Worm (Caenorhabditis elegans) whole organism, L2 larva: ENCODE measurements around the gene hrpa-2.
A peak's percentile ranks its signal among the peaks of the same experiment; 100 is the strongest.

Source experiments
- F13H6.1 ChIP-seq: sonication (generic microtip); optimal IDR thresholded peaks from 2 replicates; lab custom pipeline; 2016; ENCODE audit warnings: missing genetic modification characterization, missing compliant biosample characterization
- Y55F3AM.14 ChIP-seq: fragments of 200-800 bp; sonication (Bioruptor generic); optimal IDR thresholded peaks from 2 replicates; lab custom pipeline; 2018; ENCODE audit warnings: mild to moderate bottlenecking, missing genetic modification characterization, missing compliant biosample characterization
- ZK546.5 ChIP-seq: sonication (generic microtip); optimal IDR thresholded peaks from 2 replicates; lab custom pipeline; 2017; ENCODE audit warnings: missing biosample characterization, missing genetic modification characterization
- aly-2 ChIP-seq: fragments of 150-350 bp; optimal IDR thresholded peaks from 2 replicates; lab custom pipeline; 2014; ENCODE audit warnings: missing biosample characterization, missing genetic modification characterization
- ama-1 ChIP-seq: fragments of 150-350 bp; optimal IDR thresholded peaks from 2 replicates; lab custom pipeline; 2018; ENCODE audit warnings: inconsistent platforms
- ceh-16 ChIP-seq: fragments of 150-350 bp; optimal IDR thresholded peaks from 2 replicates; lab custom pipeline; 2014; ENCODE audit warnings: missing biosample characterization, missing genetic modification characterization
- crh-2 ChIP-seq: sonication (generic microtip); optimal IDR thresholded peaks from 2 replicates; lab custom pipeline; 2017; ENCODE audit warnings: missing biosample characterization, missing genetic modification characterization
- elt-3 ChIP-seq: sonication (generic microtip); optimal IDR thresholded peaks from 2 replicates; lab custom pipeline; 2017; ENCODE audit warnings: missing biosample characterization, missing genetic modification characterization
- fos-1 ChIP-seq: fragments of 150-350 bp; optimal IDR thresholded peaks from 2 replicates; lab custom pipeline; 2014; ENCODE audit warnings: missing biosample characterization, missing genetic modification characterization
- lin-11 ChIP-seq: fragments of 150-350 bp; sonication (generic microtip); optimal IDR thresholded peaks from 2 replicates; lab custom pipeline; 2014; ENCODE audit warnings: missing biosample characterization, missing genetic modification characterization, inconsistent platforms, mixed read lengths
- lin-13 ChIP-seq: fragments of 150-350 bp; optimal IDR thresholded peaks from 2 replicates; lab custom pipeline; 2014; ENCODE audit warnings: missing biosample characterization, missing genetic modification reagents, missing genetic modification characterization
- lin-39 ChIP-seq: fragments of 150-350 bp; optimal IDR thresholded peaks from 2 replicates; lab custom pipeline; 2014; ENCODE audit warnings: missing biosample characterization, missing genetic modification reagents, missing genetic modification characterization
- lsy-2 ChIP-seq, 2 experiments: fragments of 150-350 bp in 1 of 2; sonication (generic microtip) in 1 of 2; optimal IDR thresholded peaks; 2 replicates each; lab custom pipeline; 2014 to 2017; ENCODE audit warnings: missing biosample characterization in 2 of 2, missing genetic modification characterization in 2 of 2
- mab-5 ChIP-seq: fragments of 150-350 bp; optimal IDR thresholded peaks from 2 replicates; lab custom pipeline; 2014; ENCODE audit warnings: missing biosample characterization, missing genetic modification characterization
- mdl-1 ChIP-seq, 2 experiments: fragments of 150-350 bp in 1 of 2; sonication (generic microtip) in 1 of 2; optimal IDR thresholded peaks; 2 replicates each; lab custom pipeline; 2017; ENCODE audit warnings: missing biosample characterization in 2 of 2, missing genetic modification characterization in 2 of 2
- nhr-10 ChIP-seq: sonication (generic microtip); optimal IDR thresholded peaks from 2 replicates; lab custom pipeline; 2017; ENCODE audit warnings: missing biosample characterization, missing genetic modification characterization
- nhr-11 ChIP-seq: fragments of 150-350 bp; optimal IDR thresholded peaks from 2 replicates; lab custom pipeline; 2014; ENCODE audit warnings: missing biosample characterization, missing genetic modification characterization
- nhr-12 ChIP-seq: fragments of 150-350 bp; optimal IDR thresholded peaks from 2 replicates; lab custom pipeline; 2014; ENCODE audit warnings: missing biosample characterization, missing genetic modification characterization
- nhr-21 ChIP-seq: fragments of 150-350 bp; optimal IDR thresholded peaks from 2 replicates; lab custom pipeline; 2014; ENCODE audit warnings: missing biosample characterization, missing genetic modification characterization
- nhr-23 ChIP-seq: fragments of 150-350 bp; optimal IDR thresholded peaks from 2 replicates; lab custom pipeline; 2014; ENCODE audit warnings: missing biosample characterization, missing genetic modification reagents, missing genetic modification characterization
- nhr-237 ChIP-seq: fragments of 150-350 bp; optimal IDR thresholded peaks from 2 replicates; lab custom pipeline; 2014; ENCODE audit warnings: missing biosample characterization, missing genetic modification characterization
- nhr-6 ChIP-seq: fragments of 150-350 bp; optimal IDR thresholded peaks from 2 replicates; lab custom pipeline; 2014; ENCODE audit warnings: missing biosample characterization, missing genetic modification characterization
- nhr-77 ChIP-seq: fragments of 150-350 bp; optimal IDR thresholded peaks from 2 replicates; lab custom pipeline; 2014; ENCODE audit warnings: missing biosample characterization, missing genetic modification characterization
- peb-1 ChIP-seq: fragments of 150-350 bp; optimal IDR thresholded peaks from 2 replicates; lab custom pipeline; 2014; ENCODE audit warnings: missing biosample characterization, missing genetic modification characterization
- skn-1 ChIP-seq: sonication (generic microtip); optimal IDR thresholded peaks from 2 replicates; lab custom pipeline; 2017; ENCODE audit warnings: missing biosample characterization, missing genetic modification characterization
- sma-3 ChIP-seq: sonication (generic microtip); optimal IDR thresholded peaks from 2 replicates; lab custom pipeline; 2016; ENCODE audit warnings: missing genetic modification reagents, missing genetic modification characterization, missing compliant biosample characterization
- sma-9 ChIP-seq, 2 experiments: fragments of 150-350 bp in 1 of 2; sonication (generic microtip) in 1 of 2; optimal IDR thresholded peaks; 2 replicates each; lab custom pipeline; 2014 to 2016; ENCODE audit warnings: missing genetic modification characterization in 2 of 2, mild to moderate bottlenecking in 1 of 2, missing biosample characterization in 1 of 2, missing compliant biosample characterization in 1 of 2, missing genetic modification reagents in 1 of 2, moderate library complexity in 1 of 2
- unc-62 ChIP-seq: fragments of 150-350 bp; optimal IDR thresholded peaks from 2 replicates; lab custom pipeline; 2014; ENCODE audit warnings: missing biosample characterization, missing genetic modification reagents, missing genetic modification characterization
- zag-1 ChIP-seq: fragments of 150-350 bp; optimal IDR thresholded peaks from 2 replicates; lab custom pipeline; 2014; ENCODE audit warnings: missing biosample characterization, missing genetic modification characterization
- ztf-11 ChIP-seq: sonication (generic microtip); optimal IDR thresholded peaks from 2 replicates; lab custom pipeline; 2017; ENCODE audit warnings: missing biosample characterization, missing genetic modification characterization
- ztf-4 ChIP-seq: fragments of 150-350 bp; optimal IDR thresholded peaks from 2 replicates; lab custom pipeline; 2014; ENCODE audit warnings: missing biosample characterization, missing genetic modification characterization

hrpa-2 gene

ce11 chrX:5248754-5249153 is 32.6 kb downstream of the hrpa-2 start:
- TF ChIP-seq crh-2 (tag; lab: Kevin White, UChicago) (no peak), nhr-237 (tag; lab: Kevin White, UChicago) (no peak), sma-9 (GFP tag; optimal IDR thresholded peaks at IDR 0.05; lab: Kevin White, UChicago) (no peak), sma-9 (tag; optimal IDR thresholded peaks at IDR 0.05; lab: Kevin White, UChicago) (no peak), ztf-4 (tag; lab: Kevin White, UChicago) (no peak), ceh-16 (tag; lab: Kevin White, UChicago) (no peak), nhr-6 (tag; lab: Kevin White, UChicago) (no peak), nhr-12 (tag; lab: Kevin White, UChicago) (no peak), ZK546.5 (tag; lab: Kevin White, UChicago) (no peak), nhr-21 (tag; lab: Kevin White, UChicago) (no peak), lin-13 (no peak), peb-1 (tag; lab: Kevin White, UChicago) (no peak)

ce11 chrX:5249603-5250002 is 33.4 kb downstream of the hrpa-2 start, which contains the start of gene Y34B4A.10:
TSS of gene Y34B4A.10 (plus strand) at chrX:5249903.
- no peak for TF ChIP-seq sma-3 (GFP tag; lab: Kevin White, UChicago)
- TF ChIP-seq nhr-6 (tag; lab: Kevin White, UChicago): no peak
- no peak for TF ChIP-seq nhr-237 (tag; lab: Kevin White, UChicago)
- no peak for TF ChIP-seq aly-2
- TF ChIP-seq elt-3 (tag; lab: Kevin White, UChicago): no peak
- no peak for TF ChIP-seq ama-1 (lab: Kevin White, UChicago)
- no peak for TF ChIP-seq nhr-23 (tag; lab: Kevin White, UChicago)
- no peak for TF ChIP-seq nhr-11 (tag; lab: Kevin White, UChicago)
- no peak for TF ChIP-seq lin-11
- TF ChIP-seq mdl-1 (tag; optimal IDR thresholded peaks at IDR 0.05; lab: Kevin White, UChicago): no peak
- TF ChIP-seq ztf-4 (tag; lab: Kevin White, UChicago): no peak

- peak; percentile 56 for TF ChIP-seq crh-2 (tag; lab: Kevin White, UChicago)
- no peak for TF ChIP-seq nhr-10 (tag; lab: Kevin White, UChicago)
- TF ChIP-seq nhr-237 (tag; lab: Kevin White, UChicago): no peak
- peak; percentile 67 for TF ChIP-seq fos-1 (tag; lab: Kevin White, UChicago)
- TF ChIP-seq F13H6.1 (tag; lab: Kevin White, UChicago): no peak
- peak; percentile 28 for TF ChIP-seq skn-1 (tag; lab: Kevin White, UChicago)
- no peak for TF ChIP-seq nhr-21 (tag; lab: Kevin White, UChicago)
Observed at ce11 chrX:5252798-5253197, 36.6 kb downstream of the hrpa-2 start, which contains the start of gene nspg-14. TSS of gene nspg-14 (plus strand) at chrX:5253047.

ce11 chrX:5254894-5255293 is 38.7 kb downstream of the hrpa-2 start, which contains the start of gene nspg-13:
TSS of gene nspg-13 (plus strand) at chrX:5255194.
- TF ChIP-seq skn-1 (tag; lab: Kevin White, UChicago) (no peak), lin-39 (tag; lab: Kevin White, UChicago) (no peak), F13H6.1 (tag; lab: Kevin White, UChicago) (no peak), ZK546.5 (tag; lab: Kevin White, UChicago) (no peak), lsy-2 (tag; optimal IDR thresholded peaks at IDR 0.05; lab: Kevin White, UChicago) (no peak), nhr-23 (tag; lab: Kevin White, UChicago) (no peak), elt-3 (tag; lab: Kevin White, UChicago) (no peak), nhr-6 (tag; lab: Kevin White, UChicago) (no peak)

- TF ChIP-seq skn-1 (tag; lab: Kevin White, UChicago) (no peak), fos-1 (tag; lab: Kevin White, UChicago) (peak; percentile 51)
Observed at ce11 chrX:5255320-5255719, 39.2 kb downstream of the hrpa-2 start.

ce11 chrX:5256999-5257398 is 40.8 kb downstream of the hrpa-2 start, which contains the start of gene nspg-12:
TSS of gene nspg-12 (plus strand) at chrX:5257299.
- TF ChIP-seq nhr-77 (tag; lab: Kevin White, UChicago): no peak
- no peak for TF ChIP-seq nhr-23 (tag; lab: Kevin White, UChicago)
- TF ChIP-seq mdl-1 (tag; optimal IDR thresholded peaks at IDR 0.05; lab: Kevin White, UChicago): no peak
- no peak for TF ChIP-seq mab-5 (tag; lab: Kevin White, UChicago)
- TF ChIP-seq zag-1: no peak
- TF ChIP-seq ztf-11 (tag; lab: Kevin White, UChicago): no peak
- TF ChIP-seq nhr-21 (tag; lab: Kevin White, UChicago): no peak
- no peak for TF ChIP-seq nhr-11 (tag; lab: Kevin White, UChicago)
- no peak for TF ChIP-seq unc-62 (GFP tag; lab: Kevin White, UChicago)
- no peak for TF ChIP-seq Y55F3AM.14 (GFP tag; lab: Kevin White, UChicago)
